Worm (Caenorhabditis elegans) whole organism, midembryonic: ENCODE results near the gene cox-6B.
A peak's percentile ranks its signal among the peaks of the same experiment; 100 is the strongest.

ENCODE experiments used
- cog-1 ChIP-seq: sonication (generic microtip); optimal IDR thresholded peaks from 2 replicates; lab custom pipeline; 2016; ENCODE audit warnings: missing genetic modification characterization, missing compliant biosample characterization
- flt-1 ChIP-seq: fragments of 200-800 bp; sonication (Bioruptor generic); IDR thresholded peaks from 2 replicates; pipeline ENCODE4 v1.3.6; 2022; ENCODE audit warnings: missing genetic modification characterization, missing compliant biosample characterization
- klf-2 ChIP-seq: fragments of 200-800 bp; sonication (Bioruptor generic); conservative IDR thresholded peaks from 2 replicates; pipeline ENCODE4 v1.3.6; 2022; ENCODE audit warnings: missing genetic modification reagents, missing genetic modification characterization, missing compliant biosample characterization
- med-1 ChIP-seq: sonication (generic microtip); optimal IDR thresholded peaks from 2 replicates; lab custom pipeline; 2017; ENCODE audit warnings: missing genetic modification characterization, mild to moderate bottlenecking, missing compliant biosample characterization, antibody characterized with exemption, missing genetic modification reagents; ENCODE audit not compliant: insufficient read depth
- tab-1 ChIP-seq: fragments of 200-800 bp; sonication (Bioruptor generic); IDR thresholded peaks from 2 replicates; pipeline ENCODE4 v1.3.6; 2022; ENCODE audit warnings: missing genetic modification characterization, missing compliant biosample characterization
- ztf-23 ChIP-seq: fragments of 200-800 bp; sonication (Bioruptor generic); IDR thresholded peaks from 2 replicates; pipeline ENCODE4 v1.3.6; 2022; ENCODE audit warnings: missing genetic modification reagents, missing genetic modification characterization, missing compliant biosample characterization
- ztf-29 ChIP-seq: fragments of 200-800 bp; sonication (Bioruptor generic); IDR thresholded peaks from 2 replicates; pipeline ENCODE4 v1.3.6; 2022; ENCODE audit warnings: missing genetic modification reagents, missing genetic modification characterization, missing compliant biosample characterization

- TF ChIP-seq klf-2: no peak
- no peak for TF ChIP-seq ztf-23 (GFP tag; lab: Robert Waterston, UW)
- TF ChIP-seq med-1 (GFP tag; lab: Kevin White, UChicago): no peak
- TF ChIP-seq tab-1 (GFP tag; lab: Robert Waterston, UW): no peak
- 0 out of 2 replicates have a peak, but pooled peaks have one; percentile 13 for TF ChIP-seq flt-1 (GFP tag; lab: Robert Waterston, UW)
- TF ChIP-seq cog-1 (tag; lab: Kevin White, UChicago): no peak
- TF ChIP-seq ztf-29 (GFP tag; lab: Robert Waterston, UW): no peak
Measured at ce11 chrIII:2678017-2678416, 21.4 kb upstream of the cox-6B start.
